Worm (Caenorhabditis elegans): ENCODE data around the gene Y6E2A.5.
A peak's percentile ranks its signal among the peaks of the same experiment; 100 is the strongest.

Y6E2A.5 gene

ce11 chrV:15718562-15718961 lies at the start of gene Y6E2A.5:
TSS of gene Y6E2A.5 (minus strand) at chrV:15718662.
- TF ChIP-seq sox-2 (GFP tag; IDR thresholded peaks at IDR 0.05) (no peak), ceh-24 (tag; optimal IDR thresholded peaks at IDR 0.05) (no peak), unc-42 (tag; optimal IDR thresholded peaks at IDR 0.05) (no peak), fkh-10 (GFP tag; optimal IDR thresholded peaks at IDR 0.05) (no peak), C08G9.2 (tag; optimal IDR thresholded peaks at IDR 0.05) (no peak), zip-5 (tag; optimal IDR thresholded peaks at IDR 0.05) (no peak), K09A11.1 (tag; optimal IDR thresholded peaks at IDR 0.05; ENCODE audit: insufficient read depth) (no peak), pha-4 (tag; optimal IDR thresholded peaks at IDR 0.05) (no peak), ceh-48 (tag; optimal IDR thresholded peaks at IDR 0.05) (no peak), madf-2 (tag; optimal IDR thresholded peaks at IDR 0.05) (no peak), ama-1 (optimal IDR thresholded peaks at IDR 0.05) (no peak), ztf-16 (tag; optimal IDR thresholded peaks at IDR 0.05) (no peak), ceh-34 (tag; optimal IDR thresholded peaks at IDR 0.05) (no peak), K02D7.2 (tag; optimal IDR thresholded peaks at IDR 0.05) (no peak), ceh-2 (tag; optimal IDR thresholded peaks at IDR 0.05) (no peak), sdc-2 (tag; optimal IDR thresholded peaks at IDR 0.05) (no peak), odd-2 (tag; optimal IDR thresholded peaks at IDR 0.05) (no peak), ceh-18 (tag; optimal IDR thresholded peaks at IDR 0.05) (no peak)

DNA sequence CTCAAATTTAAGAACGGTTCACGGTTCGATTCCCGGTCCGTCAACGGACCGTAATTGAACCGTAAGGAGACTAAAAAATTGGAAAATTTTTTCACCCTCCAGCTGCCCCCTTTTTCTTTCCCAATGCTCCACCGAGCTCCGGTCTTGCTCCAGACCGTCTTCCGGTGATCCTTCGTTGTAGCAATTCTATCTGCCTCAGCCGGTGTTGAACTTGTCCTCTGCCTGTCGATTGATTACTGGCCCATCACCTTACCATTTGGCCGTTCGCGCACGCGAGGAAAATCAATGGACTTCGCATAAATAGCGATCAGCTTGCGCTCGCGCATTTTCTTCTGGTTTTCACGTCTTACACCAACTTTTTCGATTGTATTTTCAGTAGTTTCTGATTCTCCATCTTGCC lies 48.9 kb upstream of the Y6E2A.5 start:
- 0 out of 2 replicates have a peak, but pooled peaks have one; percentile 37 for TF ChIP-seq ceh-45 (GFP tag; IDR thresholded peaks at IDR 0.05)

DNA sequence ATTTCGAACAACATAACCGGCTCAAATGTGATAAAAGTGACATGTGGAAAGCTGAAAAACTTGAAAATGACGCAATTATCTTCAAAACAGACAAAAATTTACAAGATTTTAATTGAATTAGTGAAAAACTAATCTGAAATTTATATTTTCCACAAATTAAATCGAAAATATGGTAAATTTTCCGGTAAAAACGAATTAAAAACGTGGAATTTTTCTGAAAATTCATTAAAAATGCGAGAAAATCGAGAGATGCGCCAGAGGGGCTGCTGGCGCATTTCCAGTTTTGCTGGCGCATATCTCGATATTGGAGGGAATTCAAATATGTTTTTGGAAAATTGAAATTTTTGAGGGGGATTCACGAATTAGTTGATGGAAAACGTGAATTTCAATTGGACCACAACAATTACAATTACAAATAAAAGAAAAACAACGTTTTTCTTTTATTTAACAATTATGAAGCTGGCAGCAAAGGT lies 47.7 kb upstream of the Y6E2A.5 start, which contains the start of the genes haf-3 and F57A10.2:
TSS of gene haf-3 (minus strand) at position 51 of the 473 bp plus-strand sequence.
TSS of gene F57A10.2 (plus strand) at position 454 of the 473 bp plus-strand sequence.
- peak; percentile 4 for TF ChIP-seq ceh-34 (tag; optimal IDR thresholded peaks at IDR 0.05)
- TF ChIP-seq ceh-19 (GFP tag; optimal IDR thresholded peaks at IDR 0.05) = no peak
- no peak for TF ChIP-seq F13H6.1 (tag; optimal IDR thresholded peaks at IDR 0.05)
- peak; percentile 77 for TF ChIP-seq nfya-1 (tag; optimal IDR thresholded peaks at IDR 0.05)
- TF ChIP-seq gmeb-2 (tag; optimal IDR thresholded peaks at IDR 0.05) = peak; percentile 8
- peak; percentile 46 for TF ChIP-seq unc-86 (tag; optimal IDR thresholded peaks at IDR 0.05)
- TF ChIP-seq unc-42 (tag; optimal IDR thresholded peaks at IDR 0.05) = peak; percentile 76
- TF ChIP-seq pqm-1 (tag; optimal IDR thresholded peaks at IDR 0.05) = no peak
- peak; percentile 10 for TF ChIP-seq lin-11 (tag; optimal IDR thresholded peaks at IDR 0.05)
- peak; percentile 39 for TF ChIP-seq unc-55 (GFP tag; optimal IDR thresholded peaks at IDR 0.05)
- peak; percentile 54 for TF ChIP-seq elt-2 (tag; optimal IDR thresholded peaks at IDR 0.05)
- no peak for TF ChIP-seq nhr-11 (tag; optimal IDR thresholded peaks at IDR 0.05)
- TF ChIP-seq odd-2 (tag; optimal IDR thresholded peaks at IDR 0.05) = no peak
- TF ChIP-seq ceh-30 (tag; optimal IDR thresholded peaks at IDR 0.05) = peak; percentile 84
- TF ChIP-seq lim-6 (tag; optimal IDR thresholded peaks at IDR 0.05) = no peak
- peak; percentile 2 for TF ChIP-seq ttx-3 (tag; optimal IDR thresholded peaks at IDR 0.05)
- no peak for TF ChIP-seq hlh-15 (tag; optimal IDR thresholded peaks at IDR 0.05)
- TF ChIP-seq hlh-30 (tag; optimal IDR thresholded peaks at IDR 0.05; ENCODE audit: insufficient read depth) = peak; percentile 7
- peak; percentile 52 for TF ChIP-seq dve-1 (tag; optimal IDR thresholded peaks at IDR 0.05)
- peak; percentile 14 for TF ChIP-seq pat-9 (tag; optimal IDR thresholded peaks at IDR 0.05)
- TF ChIP-seq ceh-18 (tag; optimal IDR thresholded peaks at IDR 0.05) = peak; percentile 32
- TF ChIP-seq ztf-16 (tag; optimal IDR thresholded peaks at IDR 0.05) = peak; percentile 10
- TF ChIP-seq ets-4 (tag; optimal IDR thresholded peaks at IDR 0.05) = peak; percentile 1
- no peak for TF ChIP-seq ceh-45 (GFP tag; IDR thresholded peaks at IDR 0.05)
- no peak for TF ChIP-seq unc-3 (GFP tag; conservative IDR thresholded peaks at IDR 0.05)
- TF ChIP-seq unc-3 (tag; optimal IDR thresholded peaks at IDR 0.05) = peak; percentile 13
